Worm (Caenorhabditis elegans): Measurements from ENCODE around the gene C50H2.5.

The C50H2.5 gene

DNA sequence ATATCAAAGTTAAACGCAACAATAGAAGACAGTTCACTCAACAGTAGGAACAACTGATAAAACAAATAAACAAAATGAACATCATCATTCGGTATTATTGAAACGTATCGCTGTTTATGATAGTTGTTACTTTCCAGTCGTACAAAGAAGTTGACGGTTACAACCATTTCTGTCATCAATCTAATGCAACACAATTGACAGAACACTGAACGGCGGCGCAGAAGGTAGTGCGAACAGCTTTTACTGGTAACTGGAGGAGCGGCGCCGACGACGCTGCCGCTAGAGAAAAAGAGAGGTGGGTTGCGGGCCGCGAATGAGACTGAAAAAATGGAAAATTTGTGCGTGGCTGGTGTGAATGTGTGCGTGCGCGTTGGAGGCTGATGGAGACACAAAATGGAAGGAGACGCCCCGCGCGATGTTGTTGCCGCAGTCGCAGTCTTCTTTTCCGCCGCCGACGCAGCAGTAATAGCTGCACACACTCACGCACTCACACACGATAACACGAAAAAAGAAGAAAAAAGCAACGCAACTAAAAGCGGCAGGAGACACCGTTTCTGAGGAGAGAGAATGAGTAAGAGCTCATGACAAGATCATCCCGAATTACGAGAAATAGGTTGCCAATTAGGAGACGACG, 45.8 kb downstream of the C50H2.5 start:
- TF ChIP-seq Y48G9A.11 (GFP tag; IDR thresholded peaks at IDR 0.05) (no peak), snpc-1.2 (GFP tag; IDR thresholded peaks at IDR 0.05) (no peak), set-16 (GFP tag; IDR thresholded peaks at IDR 0.05) (peak; percentile 57; the same call in 1 of the 2 replicates), madf-9 (GFP tag; conservative IDR thresholded peaks at IDR 0.05) (no peak), lin-38 (GFP tag; IDR thresholded peaks at IDR 0.05) (no peak), ceh-32 (tag; optimal IDR thresholded peaks at IDR 0.05; ENCODE audit: poor library complexity) (no peak), tra-1 (GFP tag; IDR thresholded peaks at IDR 0.05) (no peak), saeg-2 (GFP tag; IDR thresholded peaks at IDR 0.05) (no peak), lir-3 (tag; optimal IDR thresholded peaks at IDR 0.05) (no peak), fos-1 (tag; optimal IDR thresholded peaks at IDR 0.05) (no peak), T20F7.1 (GFP tag; optimal IDR thresholded peaks at IDR 0.05) (no peak), dmd-6 (GFP tag; IDR thresholded peaks at IDR 0.05) (no peak), zip-2 (tag; optimal IDR thresholded peaks at IDR 0.05) (no peak), zag-1 (tag; optimal IDR thresholded peaks at IDR 0.05) (no peak), hlh-30 (tag; optimal IDR thresholded peaks at IDR 0.05; ENCODE audit: insufficient read depth) (no peak), lin-15B (tag; optimal IDR thresholded peaks at IDR 0.05) (no peak), zfp-2 (tag; optimal IDR thresholded peaks at IDR 0.05) (no peak), spr-3 (GFP tag; optimal IDR thresholded peaks at IDR 0.05) (no peak), spr-1 (tag; optimal IDR thresholded peaks at IDR 0.05) (no peak), nhr-11 (tag; optimal IDR thresholded peaks at IDR 0.05) (no peak), hmg-1.1 (GFP tag; IDR thresholded peaks at IDR 0.05) (peak; percentile 34; the same call in 1 of the 2 replicates), nhr-102 (tag; optimal IDR thresholded peaks at IDR 0.05) (no peak), ceh-44 (GFP tag; IDR thresholded peaks at IDR 0.05) (no peak), egl-43 (GFP tag; IDR thresholded peaks at IDR 0.05) (0 out of 2 replicates have a peak, but pooled peaks have one; percentile 62), hif-1 (tag; optimal IDR thresholded peaks at IDR 0.05) (no peak), R02D3.7 (tag; optimal IDR thresholded peaks at IDR 0.05) (no peak), unc-62 (GFP tag; optimal IDR thresholded peaks at IDR 0.05 in 1 of 2) (peak in 1 of 2 experiments; percentile 96), unc-62 (tag; optimal IDR thresholded peaks at IDR 0.05) (no peak), F37D6.2 (tag; optimal IDR thresholded peaks at IDR 0.05) (no peak), ctbp-1 (GFP tag; IDR thresholded peaks at IDR 0.05) (no peak), daf-19 (GFP tag; conservative IDR thresholded peaks at IDR 0.05) (no peak), duxl-1 (tag; optimal IDR thresholded peaks at IDR 0.05; ENCODE audit: poor library complexity) (no peak), D1046.2 (GFP tag; IDR thresholded peaks at IDR 0.05) (0 out of 2 replicates have a peak, but pooled peaks have one; percentile 4), ztf-7 (tag; optimal IDR thresholded peaks at IDR 0.05) (no peak), rbr-2 (tag; optimal IDR thresholded peaks at IDR 0.05) (peak; percentile 29), mdl-1 (tag; optimal IDR thresholded peaks at IDR 0.05) (no peak), dve-1 (tag; optimal IDR thresholded peaks at IDR 0.05; ENCODE audit: insufficient read depth) (no peak), mxl-2 (GFP tag; conservative IDR thresholded peaks at IDR 0.05) (no peak)

DNA sequence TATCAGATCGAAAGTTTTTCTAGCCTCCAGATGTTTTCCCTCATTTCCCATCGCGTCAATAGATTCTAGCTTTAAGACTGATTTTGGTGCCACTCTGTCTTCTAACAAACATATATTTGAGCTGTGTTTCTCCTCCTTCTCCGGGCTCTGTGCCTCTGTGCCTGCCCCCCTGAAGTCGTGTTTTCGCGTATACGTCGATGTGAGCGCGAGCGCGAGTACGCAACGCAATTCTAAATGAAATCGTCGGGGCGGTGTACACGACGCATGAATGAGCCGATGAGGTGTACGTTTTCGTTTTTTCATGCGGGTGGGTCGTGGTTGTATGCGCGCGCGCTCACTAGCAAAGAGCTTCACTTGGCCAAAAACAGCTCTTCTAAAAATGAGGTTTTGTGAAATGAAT, 47.4 kb downstream of the C50H2.5 start:
- TF ChIP-seq F44E2.7 (GFP tag; IDR thresholded peaks at IDR 0.05) = 0 out of 2 replicates have a peak, but pooled peaks have one; percentile 43
- TF ChIP-seq F37D6.2 (tag; optimal IDR thresholded peaks at IDR 0.05) = no peak
- TF ChIP-seq egl-43 (GFP tag; IDR thresholded peaks at IDR 0.05) = peak; percentile 56; the same call in 1 of the 2 replicates
- 0 out of 2 replicates have a peak, but pooled peaks have one; percentile 67 for TF ChIP-seq D1046.2 (GFP tag; IDR thresholded peaks at IDR 0.05)
- TF ChIP-seq php-3 (GFP tag; IDR thresholded peaks at IDR 0.05) = no peak
- TF ChIP-seq ZK546.5 (tag; optimal IDR thresholded peaks at IDR 0.05) = no peak
